Fruit fly (Drosophila melanogaster) whole organism: ENCODE measurements around the gene CG34427.

ENCODE experiments used
- CG8478 ChIP-seq: fragments of >200 bp; optimal IDR thresholded peaks from 2 replicates; lab custom pipeline; 2018; ENCODE audit warnings: inconsistent platforms
- pan ChIP-seq: fragments of >200 bp; optimal IDR thresholded peaks from 2 replicates; lab custom pipeline; 2017
- psq ChIP-seq: fragments of >200 bp; optimal IDR thresholded peaks from 2 replicates; lab custom pipeline; 2017
- usp ChIP-seq: fragments of >200 bp; optimal IDR thresholded peaks from 2 replicates; lab custom pipeline; 2017; ENCODE audit warnings: missing biosample characterization, missing genetic modification characterization, mixed read lengths

dm6 chr3L:8824403-8825029 is 20.0 kb downstream of the CG34427 start:
- TF ChIP-seq pan (lab: Kevin White, UChicago), result no peak
- TF ChIP-seq usp (GFP tag; lab: Kevin White, UChicago), result no peak
- TF ChIP-seq psq, result no peak
- TF ChIP-seq CG8478, result no peak
